Comparison of ENCODE assay signal across 1 fruit fly cellular context in genomic region chrX:11657140-11657539, dm6.
TF ChIP-seq lines count a peak whose summit lies in the region.

No protein-coding gene starts in this region.

TF ChIP-seq in whole organism, embryonic, 481 proteins besides CTCF, POLR2A, EP300 and RAD21 (continued from another document):
- TF ChIP-seq onecut (GFP tag; IDR thresholded peaks at IDR 0.05; lab: Robert Waterston, UW) (peak; percentile 29; the same call in 1 of the 2 replicates), Camta (GFP tag; optimal IDR thresholded peaks at IDR 0.05; lab: Kevin White, UChicago) (peak; percentile 23), CG15601 (tag; optimal IDR thresholded peaks at IDR 0.05; lab: Kevin White, UChicago) (peak; percentile 11), CG10543 (GFP tag; optimal IDR thresholded peaks at IDR 0.05; lab: Kevin White, UChicago) (peak; percentile 60), Side (GFP tag; optimal IDR thresholded peaks at IDR 0.05; lab: Kevin White, UChicago) (no peak), emc (GFP tag; optimal IDR thresholded peaks at IDR 0.05; lab: Kevin White, UChicago) (no peak), disco-r (GFP tag; optimal IDR thresholded peaks at IDR 0.05; lab: Kevin White, UChicago) (peak; percentile 36), chm (GFP tag; IDR thresholded peaks at IDR 0.05; lab: Robert Waterston, UW) (no peak), CG2202 (tag; optimal IDR thresholded peaks at IDR 0.05; lab: Kevin White, UChicago) (no peak), lov (optimal IDR thresholded peaks at IDR 0.05; lab: Kevin White, UChicago) (no peak), lov (GFP tag; IDR thresholded peaks at IDR 0.05; lab: Robert Waterston, UW) (no peak), CG7271 (tag; optimal IDR thresholded peaks at IDR 0.05; lab: Kevin White, UChicago) (no peak), CG31388 (GFP tag; optimal IDR thresholded peaks at IDR 0.05; lab: Kevin White, UChicago) (no peak), CG6254 (GFP tag; optimal IDR thresholded peaks at IDR 0.05; lab: Kevin White, UChicago) (peak; percentile 19), eyg (GFP tag; optimal IDR thresholded peaks at IDR 0.05; lab: Kevin White, UChicago) (no peak), kay (GFP tag; optimal IDR thresholded peaks at IDR 0.05; lab: Kevin White, UChicago) (no peak), Hr78 (GFP tag; optimal IDR thresholded peaks at IDR 0.05; lab: Kevin White, UChicago) (no peak), CG4404 (GFP tag; IDR thresholded peaks at IDR 0.05; lab: Robert Waterston, UW) (0 out of 2 replicates have a peak, but pooled peaks have one; percentile 9), abd-A (tag; optimal IDR thresholded peaks at IDR 0.05; lab: Kevin White, UChicago) (peak; percentile 23), grau (tag; optimal IDR thresholded peaks at IDR 0.05; lab: Kevin White, UChicago) (peak; percentile 71), run (tag; optimal IDR thresholded peaks at IDR 0.05; lab: Kevin White, UChicago) (no peak), maf-S (GFP tag; optimal IDR thresholded peaks at IDR 0.05; lab: Kevin White, UChicago) (no peak), ftz-f1 (GFP tag; optimal IDR thresholded peaks at IDR 0.05; lab: Kevin White, UChicago) (no peak), toy (GFP tag; IDR thresholded peaks at IDR 0.05; lab: Robert Waterston, UW) (no peak), CG17361 (GFP tag; IDR thresholded peaks at IDR 0.05; lab: Robert Waterston, UW) (peak; percentile 67), CG16779 (GFP tag; IDR thresholded peaks at IDR 0.05; lab: Robert Waterston, UW) (no peak), Dip2 (GFP tag; IDR thresholded peaks at IDR 0.05; lab: Robert Waterston, UW) (no peak), CG4854 (GFP tag; optimal IDR thresholded peaks at IDR 0.05; lab: Kevin White, UChicago) (peak; percentile 5), CG18011 (GFP tag; optimal IDR thresholded peaks at IDR 0.05; lab: Kevin White, UChicago) (no peak), ara (GFP tag; IDR thresholded peaks at IDR 0.05; lab: Robert Waterston, UW) (0 out of 2 replicates have a peak, but pooled peaks have one; percentile 27), CG33213 (GFP tag; optimal IDR thresholded peaks at IDR 0.05; lab: Kevin White, UChicago) (peak; percentile 15), CG13296 (GFP tag; optimal IDR thresholded peaks at IDR 0.05; lab: Kevin White, UChicago) (peak; percentile 60), tx (GFP tag; optimal IDR thresholded peaks at IDR 0.05; lab: Kevin White, UChicago) (peak; percentile 28), wek (GFP tag; optimal IDR thresholded peaks at IDR 0.05; lab: Kevin White, UChicago) (no peak), CG7928 (GFP tag; optimal IDR thresholded peaks at IDR 0.05; lab: Kevin White, UChicago) (no peak), CG15011 (GFP tag; optimal IDR thresholded peaks at IDR 0.05; lab: Kevin White, UChicago) (peak; percentile 14), usp (GFP tag; optimal IDR thresholded peaks at IDR 0.05; lab: Kevin White, UChicago) (no peak), gsb-n (tag; optimal IDR thresholded peaks at IDR 0.05; lab: Kevin White, UChicago) (peak; percentile 32), sna (GFP tag; IDR thresholded peaks at IDR 0.05; lab: Robert Waterston, UW; ENCODE audit: partially characterized antibody) (no peak), lab (GFP tag; optimal IDR thresholded peaks at IDR 0.05; lab: Kevin White, UChicago) (peak; percentile 72), Aef1 (GFP tag; IDR thresholded peaks at IDR 0.05; lab: Robert Waterston, UW) (peak; percentile 46), Optix (GFP tag; IDR thresholded peaks at IDR 0.05; lab: Robert Waterston, UW) (no peak), chinmo (GFP tag; IDR thresholded peaks at IDR 0.05; lab: Robert Waterston, UW; ENCODE audit: partially characterized antibody) (no peak), ERR (GFP tag; optimal IDR thresholded peaks at IDR 0.05; lab: Kevin White, UChicago) (no peak), CG13894 (tag; optimal IDR thresholded peaks at IDR 0.05; lab: Kevin White, UChicago) (peak; percentile 63), vvl (GFP tag; IDR thresholded peaks at IDR 0.05; lab: Robert Waterston, UW) (peak; percentile 67), CG11504 (tag; optimal IDR thresholded peaks at IDR 0.05; lab: Kevin White, UChicago) (peak; percentile 75), CG4328 (GFP tag; optimal IDR thresholded peaks at IDR 0.05; lab: Kevin White, UChicago) (no peak), MESR4 (GFP tag; optimal IDR thresholded peaks at IDR 0.05; lab: Kevin White, UChicago) (no peak), fu2 (GFP tag; optimal IDR thresholded peaks at IDR 0.05; lab: Kevin White, UChicago) (no peak), dmrt99B (tag; optimal IDR thresholded peaks at IDR 0.05; lab: Kevin White, UChicago) (peak; percentile 78), CG9727 (GFP tag; optimal IDR thresholded peaks at IDR 0.05; lab: Kevin White, UChicago) (peak; percentile 55), fd64A (GFP tag; optimal IDR thresholded peaks at IDR 0.05; lab: Kevin White, UChicago) (no peak), CG9876 (GFP tag; optimal IDR thresholded peaks at IDR 0.05; lab: Kevin White, UChicago) (peak; percentile 1), fru (optimal IDR thresholded peaks at IDR 0.05; lab: Kevin White, UChicago) (no peak), Gug (GFP tag; IDR thresholded peaks at IDR 0.05; lab: Robert Waterston, UW) (no peak), Dbx (GFP tag; IDR thresholded peaks at IDR 0.05; lab: Robert Waterston, UW) (peak; percentile 39; the same call in 1 of the 3 replicates), Elba2 (GFP tag; optimal IDR thresholded peaks at IDR 0.05; lab: Kevin White, UChicago) (no peak), ems (GFP tag; optimal IDR thresholded peaks at IDR 0.05; lab: Kevin White, UChicago) (peak; percentile 6), CG3281 (GFP tag; optimal IDR thresholded peaks at IDR 0.05; lab: Kevin White, UChicago) (peak; percentile 57), bbx (GFP tag; IDR thresholded peaks at IDR 0.05; lab: Robert Waterston, UW; ENCODE audit: partially characterized antibody) (no peak), p53 (GFP tag; optimal IDR thresholded peaks at IDR 0.05; lab: Kevin White, UChicago) (no peak), CG10959 (GFP tag; IDR thresholded peaks at IDR 0.05; lab: Robert Waterston, UW) (0 out of 2 replicates have a peak, but pooled peaks have one; percentile 30), salm (tag; optimal IDR thresholded peaks at IDR 0.05; lab: Kevin White, UChicago) (no peak), CG30403 (GFP tag; optimal IDR thresholded peaks at IDR 0.05; lab: Kevin White, UChicago) (peak; percentile 59), CG18764 (GFP tag; optimal IDR thresholded peaks at IDR 0.05; lab: Kevin White, UChicago) (no peak), yki (optimal IDR thresholded peaks at IDR 0.05; lab: Kevin White, UChicago) (no peak), CG16815 (GFP tag; optimal IDR thresholded peaks at IDR 0.05; lab: Kevin White, UChicago) (peak; percentile 21), cad (GFP tag; optimal IDR thresholded peaks at IDR 0.05; lab: Kevin White, UChicago) (no peak), Bteb2 (GFP tag; optimal IDR thresholded peaks at IDR 0.05; lab: Kevin White, UChicago) (peak; percentile 54), CG2129 (GFP tag; IDR thresholded peaks at IDR 0.05; lab: Robert Waterston, UW; ENCODE audit: partially characterized antibody) (no peak), lmd (GFP tag; IDR thresholded peaks at IDR 0.05; lab: Robert Waterston, UW) (peak; percentile 48), inv (GFP tag; IDR thresholded peaks at IDR 0.05; lab: Robert Waterston, UW; ENCODE audit: partially characterized antibody) (no peak), CG10147 (GFP tag; optimal IDR thresholded peaks at IDR 0.05; lab: Kevin White, UChicago) (peak; percentile 63), D19A (tag; optimal IDR thresholded peaks at IDR 0.05; lab: Kevin White, UChicago) (peak; percentile 60), zen (tag; optimal IDR thresholded peaks at IDR 0.05; lab: Kevin White, UChicago) (peak; percentile 60), unpg (GFP tag; optimal IDR thresholded peaks at IDR 0.05; lab: Kevin White, UChicago) (peak; percentile 67), hbn (GFP tag; IDR thresholded peaks at IDR 0.05; lab: Robert Waterston, UW; ENCODE audit: partially characterized antibody) (no peak), bigmax (GFP tag; optimal IDR thresholded peaks at IDR 0.05; lab: Kevin White, UChicago) (no peak), bsh (GFP tag; optimal IDR thresholded peaks at IDR 0.05; lab: Kevin White, UChicago) (peak in 1 of 2 experiments; percentile 60), CG16863 (GFP tag; optimal IDR thresholded peaks at IDR 0.05; lab: Kevin White, UChicago) (peak; percentile 19), lola (GFP tag; optimal IDR thresholded peaks at IDR 0.05; lab: Kevin White, UChicago) (peak in 1 of 3 experiments; percentile 51), CG17328 (GFP tag; IDR thresholded peaks at IDR 0.05; lab: Robert Waterston, UW) (peak; percentile 55), ato (GFP tag; IDR thresholded peaks at IDR 0.05; lab: Robert Waterston, UW; ENCODE audit: partially characterized antibody) (no peak), Hr51 (GFP tag; optimal IDR thresholded peaks at IDR 0.05; lab: Kevin White, UChicago) (peak in 1 of 2 experiments; percentile 71), Mes4 (GFP tag; optimal IDR thresholded peaks at IDR 0.05; lab: Kevin White, UChicago) (no peak), Scr (GFP tag; IDR thresholded peaks at IDR 0.05; lab: Robert Waterston, UW; ENCODE audit: partially characterized antibody) (no peak), Myb (GFP tag; optimal IDR thresholded peaks at IDR 0.05; lab: Kevin White, UChicago) (no peak), CG2199 (GFP tag; IDR thresholded peaks at IDR 0.05; lab: Robert Waterston, UW) (no peak), ttk (GFP tag; IDR thresholded peaks at IDR 0.05; lab: Robert Waterston, UW) (0 out of 2 replicates have a peak, but pooled peaks have one; percentile 21), B-H2 (GFP tag; optimal IDR thresholded peaks at IDR 0.05; lab: Kevin White, UChicago) (no peak), CG43689 (GFP tag; IDR thresholded peaks at IDR 0.05; lab: Robert Waterston, UW) (no peak), CG3726 (GFP tag; IDR thresholded peaks at IDR 0.05; lab: Robert Waterston, UW) (no peak), her (GFP tag; optimal IDR thresholded peaks at IDR 0.05; lab: Kevin White, UChicago) (peak; percentile 5), ranshi (GFP tag; IDR thresholded peaks at IDR 0.05; lab: Robert Waterston, UW) (peak; percentile 53; the same call in 1 of the 2 replicates), CG34224 (GFP tag; IDR thresholded peaks at IDR 0.05; lab: Robert Waterston, UW; ENCODE audit: partially characterized antibody) (no peak), tin (GFP tag; optimal IDR thresholded peaks at IDR 0.05; lab: Kevin White, UChicago) (peak; percentile 39), CG7987 (GFP tag; optimal IDR thresholded peaks at IDR 0.05; lab: Kevin White, UChicago) (no peak), NFAT (GFP tag; IDR thresholded peaks at IDR 0.05; lab: Robert Waterston, UW) (no peak), Bdp1 (GFP tag; optimal IDR thresholded peaks at IDR 0.05; lab: Kevin White, UChicago) (no peak), CG13123 (GFP tag; optimal IDR thresholded peaks at IDR 0.05; lab: Kevin White, UChicago) (no peak), CG8765 (GFP tag; IDR thresholded peaks at IDR 0.05; lab: Robert Waterston, UW) (no peak), shn (GFP tag; optimal IDR thresholded peaks at IDR 0.05; lab: Kevin White, UChicago) (no peak), Kr (GFP tag; optimal IDR thresholded peaks at IDR 0.05; lab: Kevin White, UChicago) (no peak), ash1 (GFP tag; optimal IDR thresholded peaks at IDR 0.05; lab: Kevin White, UChicago) (no peak), danr (GFP tag; IDR thresholded peaks at IDR 0.05; lab: Robert Waterston, UW) (no peak), wor (GFP tag; IDR thresholded peaks at IDR 0.05; lab: Robert Waterston, UW) (no peak), ind (GFP tag; optimal IDR thresholded peaks at IDR 0.05; lab: Kevin White, UChicago) (peak; percentile 46), E2f2 (GFP tag; IDR thresholded peaks at IDR 0.05; lab: Robert Waterston, UW) (peak; percentile 26; the same call in 1 of the 2 replicates), CG5245 (GFP tag; optimal IDR thresholded peaks at IDR 0.05; lab: Kevin White, UChicago) (peak; percentile 8), Lhr (GFP tag; optimal IDR thresholded peaks at IDR 0.05; lab: Kevin White, UChicago) (no peak), Atf-2 (GFP tag; optimal IDR thresholded peaks at IDR 0.05; lab: Kevin White, UChicago) (peak; percentile 9), croc (GFP tag; conservative IDR thresholded peaks at IDR 0.05; lab: Robert Waterston, UW) (no peak), CG8388 (GFP tag; optimal IDR thresholded peaks at IDR 0.05; lab: Kevin White, UChicago) (peak; percentile 44), zen2 (GFP tag; IDR thresholded peaks at IDR 0.05; lab: Robert Waterston, UW; ENCODE audit: partially characterized antibody) (no peak), CG2678 (tag; optimal IDR thresholded peaks at IDR 0.05; lab: Kevin White, UChicago) (peak; percentile 79), nom (GFP tag; optimal IDR thresholded peaks at IDR 0.05; lab: Kevin White, UChicago) (no peak), CG30431 (GFP tag; optimal IDR thresholded peaks at IDR 0.05; lab: Kevin White, UChicago) (no peak), so (GFP tag; IDR thresholded peaks at IDR 0.05; lab: Robert Waterston, UW) (peak; percentile 69; the same call in 2 of the 3 replicates), Hr3 (GFP tag; optimal IDR thresholded peaks at IDR 0.05; lab: Kevin White, UChicago) (peak; percentile 10), CG12659 (GFP tag; optimal IDR thresholded peaks at IDR 0.05; lab: Kevin White, UChicago) (peak; percentile 40), CG2120 (GFP tag; optimal IDR thresholded peaks at IDR 0.05; lab: Kevin White, UChicago) (peak; percentile 74), CG17385 (GFP tag; optimal IDR thresholded peaks at IDR 0.05; lab: Kevin White, UChicago) (peak; percentile 49), Oli (tag; optimal IDR thresholded peaks at IDR 0.05; lab: Kevin White, UChicago) (peak; percentile 50), CG7357 (GFP tag; IDR thresholded peaks at IDR 0.05; lab: Robert Waterston, UW) (no peak; the same call in 2 of the 3 replicates), CG8359 (GFP tag; optimal IDR thresholded peaks at IDR 0.05; lab: Kevin White, UChicago; ENCODE audit: borderline replicate concordance) (no peak), nmo (GFP tag; optimal IDR thresholded peaks at IDR 0.05; lab: Kevin White, UChicago) (peak; percentile 56), fd3F (GFP tag; optimal IDR thresholded peaks at IDR 0.05; lab: Kevin White, UChicago) (peak; percentile 46), Chrac-16 (GFP tag; optimal IDR thresholded peaks at IDR 0.05; lab: Kevin White, UChicago) (peak; percentile 23), CG10209 (GFP tag; optimal IDR thresholded peaks at IDR 0.05; lab: Kevin White, UChicago) (peak; percentile 40)
